Worm (Caenorhabditis elegans) whole organism, L3 larva: ENCODE results near the gene C35D10.12.

Experiments used
- ZK546.5 ChIP-seq: sonication (generic microtip); optimal IDR thresholded peaks from 2 replicates; lab custom pipeline; 2017; ENCODE audit warnings: missing biosample characterization, missing genetic modification characterization
- ama-1 ChIP-seq: fragments of 150-350 bp; optimal IDR thresholded peaks from 2 replicates; lab custom pipeline; 2018
- fos-1 ChIP-seq: fragments of 150-350 bp; optimal IDR thresholded peaks from 2 replicates; lab custom pipeline; 2014; ENCODE audit warnings: missing biosample characterization, missing genetic modification characterization
- hmg-11 ChIP-seq: sonication (generic microtip); optimal IDR thresholded peaks from 2 replicates; lab custom pipeline; 2016; ENCODE audit warnings: missing genetic modification characterization, missing compliant biosample characterization
- lin-15B ChIP-seq: fragments of 150-350 bp; optimal IDR thresholded peaks from 2 replicates; lab custom pipeline; 2014; ENCODE audit warnings: missing biosample characterization, missing genetic modification characterization
- mdl-1 ChIP-seq: fragments of 150-350 bp; optimal IDR thresholded peaks from 2 replicates; lab custom pipeline; 2014; ENCODE audit warnings: missing biosample characterization, missing genetic modification characterization
- nhr-12 ChIP-seq: fragments of 150-350 bp; optimal IDR thresholded peaks from 2 replicates; lab custom pipeline; 2014; ENCODE audit warnings: missing biosample characterization, missing genetic modification characterization
- nhr-43 ChIP-seq: sonication (generic microtip); optimal IDR thresholded peaks from 2 replicates; lab custom pipeline; 2016; ENCODE audit warnings: mild to moderate bottlenecking, missing genetic modification characterization, missing compliant biosample characterization; ENCODE audit not compliant: poor library complexity, severe bottlenecking
- pha-4 ChIP-seq: fragments of 150-350 bp; optimal IDR thresholded peaks from 2 replicates; lab custom pipeline; 2014; ENCODE audit warnings: missing biosample characterization, missing genetic modification reagents, missing genetic modification characterization
- sea-2 ChIP-seq: fragments of 150-350 bp; sonication (generic microtip); optimal IDR thresholded peaks from 4 replicates; lab custom pipeline; 2014; ENCODE audit warnings: missing biosample characterization, missing genetic modification reagents, missing genetic modification characterization
- snpc-4 ChIP-seq: fragments of 150-350 bp; optimal IDR thresholded peaks from 2 replicates; lab custom pipeline; 2014; ENCODE audit warnings: missing biosample characterization, missing genetic modification characterization
- ztf-11 ChIP-seq: fragments of 150-350 bp; optimal IDR thresholded peaks from 2 replicates; lab custom pipeline; 2014; ENCODE audit warnings: missing biosample characterization, missing genetic modification characterization

DNA sequence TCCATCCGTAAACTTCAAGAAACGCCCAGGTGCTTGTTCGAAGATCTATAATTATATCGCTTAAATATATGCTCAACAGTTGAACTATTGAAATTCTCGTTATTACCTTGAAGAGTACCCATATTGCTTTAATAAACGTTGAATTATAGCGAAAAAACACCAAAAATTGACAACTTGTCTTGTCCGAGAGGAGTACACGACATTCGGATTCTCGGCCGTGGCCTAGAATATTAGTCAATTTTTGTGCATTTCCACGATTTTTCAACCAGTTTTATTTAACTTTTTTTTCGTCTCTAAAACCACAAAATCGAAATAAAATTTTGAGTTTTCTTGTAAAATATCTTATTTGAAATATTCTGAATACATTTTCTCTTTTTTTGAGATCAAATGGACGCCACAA, 37.7 kb upstream of the C35D10.12 start, which contains the start of the genes F26F4.9 and cee-1:
- peak; percentile 90 for TF ChIP-seq nhr-43
- TF ChIP-seq mdl-1 (tag; lab: Kevin White, UChicago) = no peak
- no peak for TF ChIP-seq fos-1
- no peak for TF ChIP-seq ztf-11 (tag; lab: Kevin White, UChicago)
- TF ChIP-seq pha-4 (tag; lab: Kevin White, UChicago) = peak; percentile 71
- TF ChIP-seq ZK546.5 (tag; lab: Kevin White, UChicago) = no peak
- TF ChIP-seq snpc-4 (tag; lab: Kevin White, UChicago) = peak; percentile 53
- no peak for TF ChIP-seq nhr-12 (tag; lab: Kevin White, UChicago)
- TF ChIP-seq ama-1 (lab: Kevin White, UChicago) = no peak
- TF ChIP-seq lin-15B = peak; percentile 80
- TF ChIP-seq hmg-11 (tag; lab: Kevin White, UChicago) = peak; percentile 33
- TF ChIP-seq sea-2 (GFP tag; lab: Kevin White, UChicago) = no peak
